Worm (Caenorhabditis elegans): ENCODE results near the gene crh-1.

ce11 chrIII:11732056-11732455, 74.5 kb downstream of the crh-1 start, which contains the start of gene Y41C4A.21:
- TF ChIP-seq ama-1 (optimal IDR thresholded peaks at IDR 0.05), result no peak
- no peak for TF ChIP-seq odd-2 (tag; optimal IDR thresholded peaks at IDR 0.05)
- no peak for TF ChIP-seq rnt-1 (tag; optimal IDR thresholded peaks at IDR 0.05)
- no peak for TF ChIP-seq pqm-1 (tag; optimal IDR thresholded peaks at IDR 0.05)
- TF ChIP-seq elt-4 (tag; optimal IDR thresholded peaks at IDR 0.05), result no peak
- no peak for TF ChIP-seq pros-1 (tag; optimal IDR thresholded peaks at IDR 0.05)
- no peak for TF ChIP-seq dmd-4 (tag; optimal IDR thresholded peaks at IDR 0.05; ENCODE audit: borderline replicate concordance)
- no peak for TF ChIP-seq nfya-1 (tag; optimal IDR thresholded peaks at IDR 0.05)
- no peak for TF ChIP-seq nhr-11 (tag; optimal IDR thresholded peaks at IDR 0.05)
- no peak for TF ChIP-seq hlh-8 (tag; optimal IDR thresholded peaks at IDR 0.05)
- TF ChIP-seq fkh-6 (tag; optimal IDR thresholded peaks at IDR 0.05), result no peak

Data from whole organism, late embryonic.